Fruit fly (Drosophila melanogaster): ENCODE data around the gene pths.

pths gene

dm6 chr2L:21168295-21169159, 25.5 kb downstream of the pths start, which contains the start of the genes mAcon1, CG43345 and CG43346 (continued):
- peak; percentile 83 for TF ChIP-seq phol (tag; optimal IDR thresholded peaks at IDR 0.05)
- TF ChIP-seq Sox100B (GFP tag; optimal IDR thresholded peaks at IDR 0.05): peak; percentile 79
- TF ChIP-seq CG7928 (GFP tag; optimal IDR thresholded peaks at IDR 0.05): peak; percentile 57
- peak; percentile 75 for TF ChIP-seq nom (GFP tag; optimal IDR thresholded peaks at IDR 0.05)
- peak; percentile 50 for TF ChIP-seq CG13123 (GFP tag; optimal IDR thresholded peaks at IDR 0.05)
- no peak; the same call in 1 of the 2 replicates for TF ChIP-seq CG31441 (GFP tag; IDR thresholded peaks at IDR 0.05)
- TF ChIP-seq gro (GFP tag; optimal IDR thresholded peaks at IDR 0.05): peak; percentile 83
- no peak for TF ChIP-seq amos (GFP tag; IDR thresholded peaks at IDR 0.05; ENCODE audit: partially characterized antibody)
- peak; percentile 81 for TF ChIP-seq CG10147 (GFP tag; optimal IDR thresholded peaks at IDR 0.05)
- TF ChIP-seq CG31224 (GFP tag; IDR thresholded peaks at IDR 0.05): peak; percentile 56
- TF ChIP-seq Spps (tag; optimal IDR thresholded peaks at IDR 0.05): peak; percentile 24
- no peak for TF ChIP-seq Nf-YC (tag; optimal IDR thresholded peaks at IDR 0.05)
- peak; percentile 72 for TF ChIP-seq CG15696 (tag; optimal IDR thresholded peaks at IDR 0.05)
- peak; percentile 82 for TF ChIP-seq CG13296 (GFP tag; optimal IDR thresholded peaks at IDR 0.05)
- TF ChIP-seq Xrp1 (GFP tag; IDR thresholded peaks at IDR 0.05): peak; percentile 79
- peak; percentile 48; the same call in 1 of the 3 replicates for TF ChIP-seq zfh1 (GFP tag; IDR thresholded peaks at IDR 0.05)
- TF ChIP-seq gsb (GFP tag; IDR thresholded peaks at IDR 0.05): no peak
- TF ChIP-seq CG16815 (GFP tag; optimal IDR thresholded peaks at IDR 0.05): peak; percentile 84
- peak; percentile 79 for TF ChIP-seq Ets97D (GFP tag; optimal IDR thresholded peaks at IDR 0.05)
- no peak for TF ChIP-seq CG15073 (GFP tag; optimal IDR thresholded peaks at IDR 0.05)
- TF ChIP-seq CG3163 (GFP tag; optimal IDR thresholded peaks at IDR 0.05): peak; percentile 78
- TF ChIP-seq CG6683 (GFP tag; optimal IDR thresholded peaks at IDR 0.05): peak; percentile 67
- peak; percentile 32 for TF ChIP-seq Adf1 (GFP tag; IDR thresholded peaks at IDR 0.05)
- no peak for TF ChIP-seq Opbp (GFP tag; IDR thresholded peaks at IDR 0.05; ENCODE audit: partially characterized antibody)
- TF ChIP-seq wdn (GFP tag; IDR thresholded peaks at IDR 0.05): peak; percentile 58; the same call in 1 of the 2 replicates
- peak; percentile 79 for TF ChIP-seq HHEX (GFP tag; optimal IDR thresholded peaks at IDR 0.05)
- TF ChIP-seq Six4 (GFP tag; optimal IDR thresholded peaks at IDR 0.05): peak; percentile 62
- TF ChIP-seq Mad (GFP tag; optimal IDR thresholded peaks at IDR 0.05): peak; percentile 88
- peak; percentile 74 for TF ChIP-seq Dek (tag; optimal IDR thresholded peaks at IDR 0.05)
- no peak for TF ChIP-seq CG17912 (GFP tag; optimal IDR thresholded peaks at IDR 0.05)
- TF ChIP-seq CkIIα-i1 (GFP tag; IDR thresholded peaks at IDR 0.05): no peak
- peak; percentile 93 for TF ChIP-seq CG17186 (GFP tag; optimal IDR thresholded peaks at IDR 0.05)
- peak; percentile 69 for TF ChIP-seq lbe (GFP tag; optimal IDR thresholded peaks at IDR 0.05)
- peak; percentile 52 for TF ChIP-seq jing (GFP tag; optimal IDR thresholded peaks at IDR 0.05)
- peak; percentile 83 for TF ChIP-seq B-H2 (GFP tag; optimal IDR thresholded peaks at IDR 0.05)
- no peak for TF ChIP-seq CG7839 (tag; optimal IDR thresholded peaks at IDR 0.05)
- TF ChIP-seq CG11723 (GFP tag; optimal IDR thresholded peaks at IDR 0.05): peak; percentile 72
- TF ChIP-seq CG4424 (GFP tag; optimal IDR thresholded peaks at IDR 0.05): peak; percentile 80
- TF ChIP-seq Doc2 (GFP tag; IDR thresholded peaks at IDR 0.05): no peak
- TF ChIP-seq Blimp-1 (GFP tag; optimal IDR thresholded peaks at IDR 0.05): no peak
- peak; percentile 74 for TF ChIP-seq Bteb2 (GFP tag; optimal IDR thresholded peaks at IDR 0.05)
- no peak for TF ChIP-seq CG6791 (GFP tag; IDR thresholded peaks at IDR 0.05; ENCODE audit: partially characterized antibody)
- peak; percentile 51 for TF ChIP-seq CG18011 (GFP tag; optimal IDR thresholded peaks at IDR 0.05)
- peak; percentile 62 for TF ChIP-seq Fer3 (tag; optimal IDR thresholded peaks at IDR 0.05)
- TF ChIP-seq grau (tag; optimal IDR thresholded peaks at IDR 0.05): peak; percentile 83
- TF ChIP-seq CG2129 (GFP tag; IDR thresholded peaks at IDR 0.05; ENCODE audit: partially characterized antibody): no peak
- peak; percentile 73 for TF ChIP-seq CG18262 (tag; optimal IDR thresholded peaks at IDR 0.05)
- TF ChIP-seq br (optimal IDR thresholded peaks at IDR 0.05): no peak
